Worm (Caenorhabditis elegans) whole organism, L4/young adult: Measurements from ENCODE around the gene C44B11.6.

ENCODE experiments used
- W03F9.2 ChIP-seq: fragments of 150-350 bp; optimal IDR thresholded peaks from 2 replicates; lab custom pipeline; 2014; ENCODE audit warnings: missing biosample characterization, missing genetic modification characterization
- dao-5 ChIP-seq: sonication (generic microtip); optimal IDR thresholded peaks from 2 replicates; lab custom pipeline; 2016; ENCODE audit warnings: missing genotype, missing genetic modification characterization, moderate library complexity, missing compliant biosample characterization
- him-1 ChIP-seq: sonication (generic microtip); optimal IDR thresholded peaks from 2 replicates; lab custom pipeline; 2016; ENCODE audit warnings: missing genotype, missing genetic modification reagents, missing genetic modification characterization, missing compliant biosample characterization

DNA sequence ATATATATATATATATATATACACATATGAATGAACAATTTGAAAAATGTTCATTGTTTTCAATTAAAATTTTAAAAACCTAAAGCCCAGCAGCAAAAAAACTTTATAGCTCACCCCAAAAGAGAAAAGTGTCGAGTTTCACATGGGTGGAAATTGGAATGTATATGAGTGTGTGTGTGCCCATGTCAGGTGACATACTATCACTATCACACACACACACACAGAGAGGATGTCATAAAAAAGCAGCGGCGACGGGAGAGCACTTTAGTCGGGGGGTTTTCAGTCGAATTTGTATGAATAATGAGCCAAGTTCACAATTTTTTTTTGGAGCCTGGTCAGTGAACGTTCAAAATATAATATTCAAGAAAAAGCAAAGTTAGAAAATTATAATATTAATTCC lies 33.0 kb upstream of the C44B11.6 start:
- TF ChIP-seq him-1 (tag; lab: Kevin White, UChicago), result no peak
- TF ChIP-seq dao-5 (tag; lab: Kevin White, UChicago), result no peak
- TF ChIP-seq W03F9.2 (tag; lab: Kevin White, UChicago), result no peak
